Worm (Caenorhabditis elegans): ENCODE measurements around the gene metl-18.
A peak's percentile ranks its signal among the peaks of the same experiment; 100 is the strongest.

DNA sequence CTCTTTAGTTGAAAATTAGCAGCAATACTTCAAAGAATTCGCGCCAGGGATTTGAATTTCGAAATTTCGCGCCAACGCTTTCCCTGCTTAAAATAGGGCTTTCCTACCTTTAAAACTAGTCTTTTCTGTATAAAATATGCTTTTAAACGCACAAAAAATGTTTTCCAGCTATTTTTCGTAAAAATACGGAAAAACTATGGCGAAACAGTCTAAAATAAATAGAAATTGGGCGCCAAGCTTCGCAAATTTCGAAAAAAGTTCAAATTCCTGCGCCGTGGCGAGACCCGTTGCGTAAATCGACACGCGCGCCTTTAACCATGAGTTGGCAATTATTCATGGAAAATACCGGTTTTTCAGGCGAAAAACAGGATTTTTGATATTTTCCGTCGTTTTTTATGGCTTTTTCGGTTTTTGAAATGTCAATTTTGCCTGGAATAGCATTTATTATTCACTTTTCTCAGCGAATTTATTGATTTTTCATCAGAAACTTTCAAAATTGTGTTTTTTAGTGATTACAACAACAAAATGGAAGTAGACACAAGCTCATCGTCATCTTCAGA is 21.1 kb upstream of the metl-18 start, which contains the start of the genes npp-9 and F59A2.5:
- no peak for TF ChIP-seq nhr-11 (tag; optimal IDR thresholded peaks at IDR 0.05)
- peak; percentile 8 for TF ChIP-seq tbx-2 (tag; optimal IDR thresholded peaks at IDR 0.05)
- TF ChIP-seq zip-5 (tag; optimal IDR thresholded peaks at IDR 0.05), result no peak
- no peak for TF ChIP-seq dmd-4 (tag; optimal IDR thresholded peaks at IDR 0.05; ENCODE audit: borderline replicate concordance)
- TF ChIP-seq hlh-6 (tag; optimal IDR thresholded peaks at IDR 0.05), result no peak
- no peak for TF ChIP-seq madf-2 (tag; optimal IDR thresholded peaks at IDR 0.05)
- no peak for TF ChIP-seq tbx-7 (tag; optimal IDR thresholded peaks at IDR 0.05)
